Worm (Caenorhabditis elegans) whole organism, L4/young adult: Measurements from ENCODE around the gene usp-50.

Source experiments
- dao-5 ChIP-seq: sonication (generic microtip); optimal IDR thresholded peaks from 2 replicates; lab custom pipeline; 2016; ENCODE audit warnings: missing genotype, missing genetic modification characterization, moderate library complexity, missing compliant biosample characterization
- him-1 ChIP-seq: sonication (generic microtip); optimal IDR thresholded peaks from 2 replicates; lab custom pipeline; 2016; ENCODE audit warnings: missing genotype, missing genetic modification reagents, missing genetic modification characterization, missing compliant biosample characterization

ce11 chrV:17948036-17948691, 23.4 kb downstream of the usp-50 start:
- TF ChIP-seq dao-5: no peak
- no peak for TF ChIP-seq him-1 (tag; lab: Kevin White, UChicago)
